Worm (Caenorhabditis elegans): ENCODE data around the gene sri-31.

sri-31 gene

ce11 chrII:3052843-3053242 lies 2.0 kb downstream of the sri-31 start:
- no peak for TF ChIP-seq nhr-19 (GFP tag; conservative IDR thresholded peaks at IDR 0.05)
- no peak for TF ChIP-seq elt-3 (tag; optimal IDR thresholded peaks at IDR 0.05)
- TF ChIP-seq ceh-88 (GFP tag; IDR thresholded peaks at IDR 0.05): no peak
- TF ChIP-seq tbx-2 (tag; optimal IDR thresholded peaks at IDR 0.05): no peak
- TF ChIP-seq mdl-1 (tag; optimal IDR thresholded peaks at IDR 0.05): no peak
- no peak for TF ChIP-seq C04F5.9 (tag; optimal IDR thresholded peaks at IDR 0.05)
- no peak for TF ChIP-seq nhr-77 (tag; optimal IDR thresholded peaks at IDR 0.05)
- no peak for TF ChIP-seq rnt-1 (tag; optimal IDR thresholded peaks at IDR 0.05)
- no peak for TF ChIP-seq lin-39 (tag; optimal IDR thresholded peaks at IDR 0.05)
- no peak for TF ChIP-seq nhr-76 (tag; optimal IDR thresholded peaks at IDR 0.05)
- no peak for TF ChIP-seq lsy-2 (tag; optimal IDR thresholded peaks at IDR 0.05)
- TF ChIP-seq efl-1 (optimal IDR thresholded peaks at IDR 0.05): no peak
- TF ChIP-seq efl-1 (GFP tag; optimal IDR thresholded peaks at IDR 0.05 in 1 of 2): no peak
- no peak for TF ChIP-seq nhr-11 (tag; optimal IDR thresholded peaks at IDR 0.05)
- no peak for TF ChIP-seq xbp-1 (tag; optimal IDR thresholded peaks at IDR 0.05)
- no peak for TF ChIP-seq lin-35 (GFP tag; optimal IDR thresholded peaks at IDR 0.05)
- no peak for TF ChIP-seq grh-1 (GFP tag; IDR thresholded peaks at IDR 0.05)

DNA sequence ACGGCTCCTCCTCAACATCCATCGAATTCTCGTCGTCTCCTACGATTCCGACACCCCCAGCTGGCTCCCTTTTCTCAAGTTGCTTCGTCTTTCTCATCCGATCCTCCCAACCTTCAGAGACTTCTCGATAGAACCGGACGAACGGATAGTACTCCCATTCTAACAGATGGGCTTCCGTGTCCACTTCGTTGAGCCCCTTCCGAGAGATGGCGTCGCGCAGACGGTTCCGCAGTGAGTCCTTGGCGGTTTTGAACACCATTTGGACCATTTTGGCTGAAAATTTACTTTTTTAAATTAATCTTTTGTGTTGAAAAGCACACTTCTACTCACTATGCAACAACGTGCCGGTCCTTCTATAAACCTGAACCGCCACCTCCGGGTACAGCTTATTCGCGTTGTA lies 2.9 kb downstream of the sri-31 start:
- TF ChIP-seq mab-9 (GFP tag; IDR thresholded peaks at IDR 0.05) (no peak), ceh-82 (tag; optimal IDR thresholded peaks at IDR 0.05) (no peak)

ce11 chrII:3054221-3054620 lies 3.4 kb downstream of the sri-31 start, which contains the start of gene lido-13:
Gene lido-13, minus strand, starts transcription at chrII:3054321.
- TF ChIP-seq alr-1 (tag; optimal IDR thresholded peaks at IDR 0.05; ENCODE audit: borderline replicate concordance) (no peak), elt-2 (tag; optimal IDR thresholded peaks at IDR 0.05) (no peak), sox-4 (tag; optimal IDR thresholded peaks at IDR 0.05) (no peak), nhr-90 (tag; optimal IDR thresholded peaks at IDR 0.05; ENCODE audit: poor library complexity) (no peak), grh-1 (GFP tag; IDR thresholded peaks at IDR 0.05) (no peak), hlh-4 (tag; optimal IDR thresholded peaks at IDR 0.05) (no peak), nhr-12 (tag; optimal IDR thresholded peaks at IDR 0.05) (no peak), efl-3 (GFP tag; optimal IDR thresholded peaks at IDR 0.05) (no peak), ztf-4 (tag; optimal IDR thresholded peaks at IDR 0.05) (no peak), lin-14 (GFP tag; optimal IDR thresholded peaks at IDR 0.05) (no peak)

- TF ChIP-seq fkh-8 (tag; optimal IDR thresholded peaks at IDR 0.05) (peak; percentile 30), dpl-1 (GFP tag; optimal IDR thresholded peaks at IDR 0.05) (peak in 1 of 3 experiments; percentile 5), lin-39 (tag; optimal IDR thresholded peaks at IDR 0.05) (no peak), ceh-63 (GFP tag; optimal IDR thresholded peaks at IDR 0.05) (no peak), elt-2 (tag; optimal IDR thresholded peaks at IDR 0.05) (no peak), fkh-4 (tag; optimal IDR thresholded peaks at IDR 0.05; ENCODE audit: borderline replicate concordance) (no peak), tbx-2 (tag; optimal IDR thresholded peaks at IDR 0.05) (peak; percentile 38), snu-23 (GFP tag; optimal IDR thresholded peaks at IDR 0.05) (peak; percentile 55), irx-1 (tag; optimal IDR thresholded peaks at IDR 0.05) (no peak), nhr-84 (tag; optimal IDR thresholded peaks at IDR 0.05) (no peak), ama-1 (optimal IDR thresholded peaks at IDR 0.05) (no peak), mdl-1 (tag; optimal IDR thresholded peaks at IDR 0.05) (no peak), jun-1 (tag; optimal IDR thresholded peaks at IDR 0.05) (no peak), rnt-1 (tag; optimal IDR thresholded peaks at IDR 0.05) (peak; percentile 35), sup-37 (GFP tag; optimal IDR thresholded peaks at IDR 0.05) (no peak), unc-86 (tag; optimal IDR thresholded peaks at IDR 0.05) (no peak), unc-62 (GFP tag; optimal IDR thresholded peaks at IDR 0.05) (no peak), blmp-1 (tag; optimal IDR thresholded peaks at IDR 0.05) (no peak), lin-35 (GFP tag; optimal IDR thresholded peaks at IDR 0.05) (peak in 1 of 2 experiments; percentile 17), ceh-88 (GFP tag; IDR thresholded peaks at IDR 0.05) (no peak), xbp-1 (tag; optimal IDR thresholded peaks at IDR 0.05) (no peak), zag-1 (tag; optimal IDR thresholded peaks at IDR 0.05) (no peak), pag-3 (tag; optimal IDR thresholded peaks at IDR 0.05; ENCODE audit: borderline replicate concordance, insufficient read depth) (no peak), lin-15B (tag; optimal IDR thresholded peaks at IDR 0.05) (no peak), hlh-4 (tag; optimal IDR thresholded peaks at IDR 0.05) (no peak), isw-1 (GFP tag; IDR thresholded peaks at IDR 0.05) (no peak), nhr-90 (tag; optimal IDR thresholded peaks at IDR 0.05; ENCODE audit: poor library complexity) (no peak), C04F5.9 (tag; optimal IDR thresholded peaks at IDR 0.05) (peak; percentile 11), pax-3 (tag; optimal IDR thresholded peaks at IDR 0.05) (no peak), pqm-1 (tag; optimal IDR thresholded peaks at IDR 0.05) (no peak)
Observed at ce11 chrII:3054622-3055021, 3.8 kb downstream of the sri-31 start.
